Worm (Caenorhabditis elegans) whole organism, early embryonic: ENCODE data around the gene ZK1055.7.

ENCODE experiments used
- F13C5.2 ChIP-seq: sonication (generic microtip); optimal IDR thresholded peaks from 2 replicates; lab custom pipeline; 2017; ENCODE audit warnings: mild to moderate bottlenecking, missing genetic modification characterization, inconsistent platforms, missing compliant biosample characterization
- aly-1 ChIP-seq: sonication (generic microtip); optimal IDR thresholded peaks from 2 replicates; lab custom pipeline; 2016; ENCODE audit warnings: missing genetic modification characterization, missing compliant biosample characterization
- ama-1 ChIP-seq: fragments of 150-350 bp; optimal IDR thresholded peaks from 2 replicates; lab custom pipeline; 2014
- ceh-13 ChIP-seq: fragments of 200-800 bp; sonication (Bioruptor generic); optimal IDR thresholded peaks from 2 replicates; lab custom pipeline; 2018; ENCODE audit warnings: mild to moderate bottlenecking, missing genetic modification characterization, missing compliant biosample characterization
- ceh-36 ChIP-seq: sonication (generic microtip); optimal IDR thresholded peaks from 2 replicates; lab custom pipeline; 2016; ENCODE audit warnings: missing genetic modification characterization, inconsistent platforms, missing compliant biosample characterization
- flt-1 ChIP-seq: fragments of 200-800 bp; sonication (Bioruptor generic); IDR thresholded peaks from 2 replicates; pipeline ENCODE4 v1.3.6; 2022; ENCODE audit warnings: missing genetic modification characterization, missing compliant biosample characterization
- tbx-37 ChIP-seq: fragments of 200-800 bp; sonication (Bioruptor generic); conservative IDR thresholded peaks from 2 replicates; pipeline ENCODE4 v1.3.6; 2022; ENCODE audit warnings: missing genetic modification reagents, missing genetic modification characterization, missing compliant biosample characterization
- tra-4 ChIP-seq: sonication (generic microtip); optimal IDR thresholded peaks from 2 replicates; lab custom pipeline; 2017; ENCODE audit warnings: missing genetic modification characterization, missing compliant biosample characterization

DNA sequence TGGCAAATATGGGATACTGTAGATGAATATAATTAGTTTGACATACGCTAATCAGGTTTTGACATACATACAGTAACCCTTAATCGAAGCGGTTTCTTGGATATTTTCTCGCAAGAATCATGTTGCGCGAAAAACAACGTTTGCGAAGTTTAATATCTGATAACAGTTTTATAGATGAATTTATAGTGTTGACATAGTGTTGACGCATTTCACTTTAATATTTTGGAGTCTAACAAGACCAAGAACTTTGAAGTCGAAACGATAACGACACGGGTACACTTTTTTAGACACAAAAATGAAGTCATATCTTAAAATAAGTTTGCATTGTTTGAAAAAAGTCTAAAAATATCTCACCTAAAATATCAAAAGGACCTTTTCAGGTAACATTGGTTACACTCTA, 11.1 kb upstream of the ZK1055.7 start:
- no peak for TF ChIP-seq tbx-37
- no peak for TF ChIP-seq ama-1 (lab: Kevin White, UChicago)
- no peak for TF ChIP-seq ceh-36
- TF ChIP-seq F13C5.2 (tag; lab: Kevin White, UChicago), result no peak
- TF ChIP-seq aly-1, result no peak
- TF ChIP-seq tra-4 (tag; lab: Kevin White, UChicago), result no peak
- no peak for TF ChIP-seq ceh-13
- no peak for TF ChIP-seq flt-1 (GFP tag; lab: Robert Waterston, UW)
